Fruit fly (Drosophila melanogaster) whole organism, embryonic: Measurements from ENCODE around the gene Tusp.
A peak's percentile ranks its signal among the peaks of the same experiment; 100 is the strongest.

ENCODE experiments used
- Ada2b ChIP-seq: fragments of 200-800 bp; sonication (Bioruptor generic); IDR thresholded peaks from 2 replicates; pipeline ENCODE4 v1.3.6; 2022; ENCODE audit warnings: missing biosample characterization, missing genetic modification characterization
- Bgb ChIP-seq: fragments of 200-800 bp; sonication (Bioruptor generic); IDR thresholded peaks from 2 replicates; pipeline ENCODE4 v1.3.6; 2022; ENCODE audit warnings: missing biosample characterization, missing genetic modification characterization; ENCODE audit not compliant: partially characterized antibody
- Blimp-1 ChIP-seq: fragments of 200-800 bp; sonication (Bioruptor generic); optimal IDR thresholded peaks from 3 replicates; lab custom pipeline; 2018; ENCODE audit warnings: missing biosample characterization, missing genetic modification characterization, mild to moderate bottlenecking, moderate library complexity, missing genetic modification reagents
- CG10274 ChIP-seq: fragments of 200-800 bp; sonication (Bioruptor generic); optimal IDR thresholded peaks from 3 replicates; lab custom pipeline; 2017; ENCODE audit warnings: missing biosample characterization, mild to moderate bottlenecking, missing genetic modification characterization
- CG10959 ChIP-seq: fragments of 200-800 bp; sonication (Bioruptor generic); IDR thresholded peaks from 2 replicates; pipeline ENCODE4 v1.3.6; 2022; ENCODE audit warnings: missing biosample characterization, missing genetic modification characterization
- CG12391 ChIP-seq: fragments of 200-800 bp; sonication (Bioruptor generic); optimal IDR thresholded peaks from 3 replicates; lab custom pipeline; 2018; ENCODE audit warnings: missing biosample characterization, mild to moderate bottlenecking, missing genetic modification characterization, moderate library complexity
- CG13287 ChIP-seq: fragments of 200-800 bp; sonication (Bioruptor generic); IDR thresholded peaks from 2 replicates; pipeline ENCODE4 v1.3.6; 2022; ENCODE audit warnings: missing biosample characterization, missing genetic modification characterization; ENCODE audit not compliant: partially characterized antibody
- CG14860 ChIP-seq: fragments of 200-800 bp; sonication (Bioruptor generic); IDR thresholded peaks from 3 replicates; pipeline ENCODE4 v1.3.6; 2022; ENCODE audit warnings: missing biosample characterization, missing genetic modification characterization; ENCODE audit not compliant: partially characterized antibody
- CG15514 ChIP-seq: fragments of 200-800 bp; sonication (Bioruptor generic); optimal IDR thresholded peaks from 3 replicates; lab custom pipeline; 2017; ENCODE audit warnings: missing biosample characterization, missing genetic modification characterization, mild to moderate bottlenecking, moderate library complexity, missing genetic modification reagents
- CG16813 ChIP-seq: fragments of 200-800 bp; sonication (Bioruptor generic); IDR thresholded peaks from 3 replicates; pipeline ENCODE4 v1.3.6; 2022; ENCODE audit warnings: missing biosample characterization, missing genetic modification characterization; ENCODE audit not compliant: partially characterized antibody
- CG2129 ChIP-seq: fragments of 200-800 bp; sonication (Bioruptor generic); IDR thresholded peaks from 2 replicates; pipeline ENCODE4 v1.3.6; 2022; ENCODE audit warnings: missing biosample characterization, missing genetic modification characterization; ENCODE audit not compliant: partially characterized antibody
- CG30431 ChIP-seq: fragments of 200-800 bp; sonication (Bioruptor generic); optimal IDR thresholded peaks from 2 replicates; lab custom pipeline; 2017; ENCODE audit warnings: missing biosample characterization, missing genetic modification characterization
- CG4282 ChIP-seq: fragments of 200-800 bp; sonication (Bioruptor generic); optimal IDR thresholded peaks from 2 replicates; lab custom pipeline; 2016; ENCODE audit warnings: missing biosample characterization, missing genetic modification characterization
- CG43689 ChIP-seq: fragments of 200-800 bp; sonication (Bioruptor generic); IDR thresholded peaks from 2 replicates; pipeline ENCODE4 v1.3.6; 2022; ENCODE audit warnings: missing biosample characterization, missing genetic modification characterization
- CG6175 ChIP-seq: fragments of 200-800 bp; sonication (Bioruptor generic); IDR thresholded peaks from 3 replicates; pipeline ENCODE4 v1.3.6; 2022; ENCODE audit warnings: missing biosample characterization, missing genetic modification characterization
- CG6813 ChIP-seq: fragments of 200-800 bp; sonication (Bioruptor generic); optimal IDR thresholded peaks from 2 replicates; lab custom pipeline; 2017; ENCODE audit warnings: missing biosample characterization, missing genetic modification characterization, mild to moderate bottlenecking, moderate library complexity, missing genetic modification reagents
- CG8944 ChIP-seq: fragments of 200-800 bp; sonication (Bioruptor generic); optimal IDR thresholded peaks from 3 replicates; lab custom pipeline; 2016; ENCODE audit warnings: missing biosample characterization, missing genetic modification characterization
- D19A ChIP-seq: fragments of 200-800 bp; optimal IDR thresholded peaks from 3 replicates; lab custom pipeline; 2019; ENCODE audit warnings: missing biosample characterization, mild to moderate bottlenecking, missing genetic modification characterization, moderate library complexity
- Dfd ChIP-seq, 2 experiments: fragments of >200 bp; optimal IDR thresholded peaks; 2 replicates each; lab custom pipeline; 2017; ENCODE audit warnings: missing biosample characterization in 2 of 2, missing genetic modification characterization in 2 of 2
- Dll ChIP-seq: fragments of 200-800 bp; sonication (Bioruptor generic); IDR thresholded peaks from 4 replicates; pipeline ENCODE4 v1.3.6; 2022; ENCODE audit warnings: missing biosample characterization, missing genetic modification characterization; ENCODE audit not compliant: partially characterized antibody
- Eip74EF ChIP-seq, 2 experiments: fragments of 200-800 bp in 1 of 2; fragments of >200 bp in 1 of 2; sonication (Bioruptor generic) in 1 of 2; optimal IDR thresholded peaks; 2 replicates each; lab custom pipeline; 2017 to 2019; ENCODE audit warnings: missing biosample characterization in 2 of 2, missing genetic modification characterization in 2 of 2, mild to moderate bottlenecking in 1 of 2, moderate library complexity in 1 of 2
- HmgZ ChIP-seq: fragments of 200-800 bp; sonication (Bioruptor generic); optimal IDR thresholded peaks from 2 replicates; lab custom pipeline; 2018; ENCODE audit warnings: missing biosample characterization, mild to moderate bottlenecking, missing genetic modification characterization
- Lim3 ChIP-seq: fragments of 200-800 bp; sonication (Bioruptor generic); IDR thresholded peaks from 2 replicates; pipeline ENCODE4 v1.3.6; 2022; ENCODE audit warnings: missing biosample characterization, missing genetic modification characterization
- Rfx ChIP-seq: fragments of 200-800 bp; sonication (Bioruptor generic); IDR thresholded peaks from 2 replicates; pipeline ENCODE4 v1.3.6; 2022; ENCODE audit warnings: missing biosample characterization, missing genetic modification characterization
- Scr ChIP-seq: fragments of 200-800 bp; sonication (Bioruptor generic); IDR thresholded peaks from 2 replicates; pipeline ENCODE4 v1.3.6; 2022; ENCODE audit warnings: missing biosample characterization, missing genetic modification characterization; ENCODE audit not compliant: partially characterized antibody
- Xrp1 ChIP-seq: fragments of 200-800 bp; sonication (Bioruptor generic); IDR thresholded peaks from 2 replicates; pipeline ENCODE4 v1.3.6; 2022; ENCODE audit warnings: missing biosample characterization, missing genetic modification characterization
- amos ChIP-seq: fragments of 200-800 bp; sonication (Bioruptor generic); IDR thresholded peaks from 2 replicates; pipeline ENCODE4 v1.3.6; 2022; ENCODE audit warnings: missing biosample characterization, missing genetic modification characterization; ENCODE audit not compliant: partially characterized antibody
- dimm ChIP-seq: fragments of 200-800 bp; sonication (Bioruptor generic); IDR thresholded peaks from 2 replicates; pipeline ENCODE4 v1.3.6; 2022; ENCODE audit warnings: missing biosample characterization, missing genetic modification characterization
- h ChIP-seq: fragments of >200 bp; optimal IDR thresholded peaks from 2 replicates; lab custom pipeline; 2017
- ham ChIP-seq: fragments of 200-800 bp; sonication (Bioruptor generic); IDR thresholded peaks from 2 replicates; pipeline ENCODE4 v1.3.6; 2022; ENCODE audit warnings: missing biosample characterization, missing genetic modification characterization
- jigr1 ChIP-seq: fragments of 200-800 bp; sonication (Bioruptor generic); IDR thresholded peaks from 3 replicates; pipeline ENCODE4 v1.3.6; 2022; ENCODE audit warnings: missing biosample characterization, missing genetic modification characterization
- kay ChIP-seq: fragments of 200-800 bp; sonication (Bioruptor generic); optimal IDR thresholded peaks from 2 replicates; lab custom pipeline; 2016; ENCODE audit warnings: missing biosample characterization, missing genetic modification characterization
- ken ChIP-seq: fragments of 200-800 bp; sonication (Bioruptor generic); IDR thresholded peaks from 3 replicates; pipeline ENCODE4 v1.3.6; 2022; ENCODE audit warnings: missing biosample characterization, missing genetic modification characterization
- knrl ChIP-seq: fragments of 200-800 bp; sonication (Bioruptor generic); IDR thresholded peaks from 3 replicates; pipeline ENCODE4 v1.3.6; 2022; ENCODE audit warnings: missing biosample characterization, missing genetic modification characterization; ENCODE audit not compliant: partially characterized antibody
- luna ChIP-seq: fragments of 200-800 bp; sonication (Bioruptor generic); optimal IDR thresholded peaks from 2 replicates; lab custom pipeline; 2016; ENCODE audit warnings: missing biosample characterization, missing genetic modification characterization
- nerfin-2 ChIP-seq: fragments of 200-800 bp; sonication (Bioruptor generic); IDR thresholded peaks from 2 replicates; pipeline ENCODE4 v1.3.6; 2022; ENCODE audit warnings: missing biosample characterization, missing genetic modification characterization; ENCODE audit not compliant: partially characterized antibody
- pho ChIP-seq: fragments of 200-800 bp; sonication (Bioruptor generic); optimal IDR thresholded peaks from 2 replicates; lab custom pipeline; 2016; ENCODE audit warnings: missing biosample characterization, missing genetic modification characterization
- pnt ChIP-seq: fragments of 200-800 bp; sonication (Bioruptor generic); optimal IDR thresholded peaks from 3 replicates; lab custom pipeline; 2016; ENCODE audit warnings: missing biosample characterization, missing genetic modification characterization
- pros ChIP-seq: fragments of 200-800 bp; sonication (Bioruptor generic); optimal IDR thresholded peaks from 3 replicates; lab custom pipeline; 2019; ENCODE audit warnings: missing biosample characterization, mild to moderate bottlenecking, missing genetic modification characterization, moderate library complexity
- salm ChIP-seq: fragments of 200-800 bp; sonication (Bioruptor generic); optimal IDR thresholded peaks from 2 replicates; lab custom pipeline; 2018; ENCODE audit warnings: missing biosample characterization, mild to moderate bottlenecking, missing genetic modification characterization
- sens ChIP-seq: fragments of 200-800 bp; sonication (Bioruptor generic); peaks from one replicate; lab custom pipeline; 2016; ENCODE audit warnings: missing biosample characterization, missing genetic modification characterization
- sna ChIP-seq: fragments of 200-800 bp; sonication (Bioruptor generic); IDR thresholded peaks from 2 replicates; pipeline ENCODE4 v1.3.6; 2022; ENCODE audit warnings: missing biosample characterization, missing genetic modification characterization; ENCODE audit not compliant: partially characterized antibody
- sqz ChIP-seq: fragments of 200-800 bp; sonication (Bioruptor generic); optimal IDR thresholded peaks from 3 replicates; lab custom pipeline; 2018; ENCODE audit warnings: missing biosample characterization, mild to moderate bottlenecking, missing genetic modification characterization
- sr ChIP-seq: fragments of 200-800 bp; sonication (Bioruptor generic); IDR thresholded peaks from 3 replicates; pipeline ENCODE4 v1.3.6; 2022; ENCODE audit warnings: missing biosample characterization, missing genetic modification characterization
- stwl ChIP-seq: fragments of 200-800 bp; sonication (Bioruptor generic); optimal IDR thresholded peaks from 3 replicates; lab custom pipeline; 2018; ENCODE audit warnings: missing biosample characterization, mild to moderate bottlenecking, missing genetic modification characterization, moderate library complexity
- tgo ChIP-seq: fragments of 200-800 bp; sonication (Bioruptor generic); IDR thresholded peaks from 3 replicates; pipeline ENCODE4 v1.3.6; 2022; ENCODE audit warnings: missing biosample characterization, missing genetic modification characterization
- tx ChIP-seq: fragments of 200-800 bp; sonication (Bioruptor generic); optimal IDR thresholded peaks from 2 replicates; lab custom pipeline; 2016; ENCODE audit warnings: missing biosample characterization, missing genetic modification characterization
- unc-4 ChIP-seq: fragments of 200-800 bp; sonication (Bioruptor generic); IDR thresholded peaks from 2 replicates; pipeline ENCODE4 v1.3.6; 2022; ENCODE audit warnings: missing biosample characterization, missing genetic modification characterization; ENCODE audit not compliant: partially characterized antibody
- unpg ChIP-seq: fragments of 200-800 bp; sonication (Bioruptor generic); optimal IDR thresholded peaks from 3 replicates; lab custom pipeline; 2018; ENCODE audit warnings: missing biosample characterization, mild to moderate bottlenecking, missing genetic modification characterization, moderate library complexity
- vvl ChIP-seq: fragments of 200-800 bp; sonication (Bioruptor generic); IDR thresholded peaks from 2 replicates; pipeline ENCODE4 v1.3.6; 2022; ENCODE audit warnings: missing biosample characterization, missing genetic modification characterization
- wdn ChIP-seq: fragments of 200-800 bp; sonication (Bioruptor generic); IDR thresholded peaks from 2 replicates; pipeline ENCODE4 v1.3.6; 2022; ENCODE audit warnings: missing biosample characterization, missing genetic modification characterization

Gene Tusp

dm6 chr3R:27569706-27570105, 38.0 kb upstream of the Tusp start (continued):
- TF ChIP-seq CG10959 (GFP tag; lab: Robert Waterston, UW) (peak; percentile 60), D19A (no peak), Blimp-1 (GFP tag; lab: Kevin White, UChicago) (no peak), jigr1 (GFP tag; lab: Robert Waterston, UW) (peak; percentile 65; the same call in 2 of the 3 replicates), ham (GFP tag; lab: Robert Waterston, UW) (no peak), pho (GFP tag; lab: Kevin White, UChicago) (peak; percentile 50), wdn (GFP tag; lab: Robert Waterston, UW) (peak; percentile 69; the same call in 1 of the 2 replicates), Dfd (GFP tag; optimal IDR thresholded peaks at IDR 0.05; lab: Kevin White, UChicago) (no peak), knrl (GFP tag; lab: Robert Waterston, UW) (no peak), Bgb (no peak), CG2129 (GFP tag; lab: Robert Waterston, UW) (no peak), CG4282 (peak; percentile 69), tx (GFP tag; lab: Kevin White, UChicago) (peak; percentile 65), Lim3 (peak; percentile 56; the same call in 1 of the 2 replicates), Eip74EF (GFP tag; optimal IDR thresholded peaks at IDR 0.05; lab: Kevin White, UChicago) (peak in 1 of 2 experiments; percentile 83), stwl (tag; lab: Kevin White, UChicago) (no peak), tgo (GFP tag; lab: Robert Waterston, UW) (peak; percentile 90), nerfin-2 (no peak), pnt (GFP tag; lab: Kevin White, UChicago) (peak; percentile 73), pros (GFP tag; lab: Kevin White, UChicago) (no peak), unpg (GFP tag; lab: Kevin White, UChicago) (peak; percentile 70), CG43689 (GFP tag; lab: Robert Waterston, UW) (peak; percentile 68), CG14860 (no peak), Xrp1 (peak; percentile 88), CG15514 (GFP tag; lab: Kevin White, UChicago) (peak; percentile 85), Rfx (GFP tag; lab: Robert Waterston, UW) (peak; percentile 96), CG6813 (peak; percentile 88), CG6175 (GFP tag; lab: Robert Waterston, UW) (peak; percentile 76; the same call in 2 of the 3 replicates), CG12391 (peak; percentile 77), h (no peak), CG8944 (GFP tag; lab: Kevin White, UChicago) (peak; percentile 79), Ada2b (GFP tag; lab: Robert Waterston, UW) (peak; percentile 96), HmgZ (peak; percentile 56), kay (GFP tag; lab: Kevin White, UChicago) (peak; percentile 83), CG30431 (GFP tag; lab: Kevin White, UChicago) (peak; percentile 37), ken (GFP tag; lab: Robert Waterston, UW) (peak; percentile 74), sqz (GFP tag; lab: Kevin White, UChicago) (no peak)

dm6 chr3R:27570692-27571091, 37.0 kb upstream of the Tusp start:
- TF ChIP-seq unc-4 (GFP tag; lab: Robert Waterston, UW) (peak; percentile 52), dimm (GFP tag; lab: Robert Waterston, UW) (no peak), CG16813 (GFP tag; lab: Robert Waterston, UW) (0 out of 3 replicates have a peak, but pooled peaks have one; percentile 12), CG13287 (GFP tag; lab: Robert Waterston, UW) (peak; percentile 65), sens (GFP tag; lab: Kevin White, UChicago) (peak; percentile 63), sna (0 out of 2 replicates have a peak, but pooled peaks have one; percentile 38), CG10959 (GFP tag; lab: Robert Waterston, UW) (no peak), Scr (GFP tag; lab: Robert Waterston, UW) (peak; percentile 53), vvl (GFP tag; lab: Robert Waterston, UW) (0 out of 2 replicates have a peak, but pooled peaks have one; percentile 10), CG10274 (GFP tag; lab: Kevin White, UChicago) (no peak), luna (no peak), Dll (GFP tag; lab: Robert Waterston, UW) (0 out of 4 replicates have a peak, but pooled peaks have one; percentile 34), salm (tag; lab: Kevin White, UChicago) (no peak), amos (peak; percentile 25; the same call in 1 of the 2 replicates), sr (GFP tag; lab: Robert Waterston, UW) (peak; percentile 50; the same call in 1 of the 3 replicates)
